Worm (Caenorhabditis elegans) whole organism, early embryonic: Measurements from ENCODE around the gene F59A6.13.

ENCODE experiments used
- ama-1 ChIP-seq: fragments of 150-350 bp; optimal IDR thresholded peaks from 2 replicates; lab custom pipeline; 2014
- flt-1 ChIP-seq: fragments of 200-800 bp; sonication (Bioruptor generic); IDR thresholded peaks from 2 replicates; pipeline ENCODE4 v1.3.6; 2022; ENCODE audit warnings: missing genetic modification characterization, missing compliant biosample characterization

DNA sequence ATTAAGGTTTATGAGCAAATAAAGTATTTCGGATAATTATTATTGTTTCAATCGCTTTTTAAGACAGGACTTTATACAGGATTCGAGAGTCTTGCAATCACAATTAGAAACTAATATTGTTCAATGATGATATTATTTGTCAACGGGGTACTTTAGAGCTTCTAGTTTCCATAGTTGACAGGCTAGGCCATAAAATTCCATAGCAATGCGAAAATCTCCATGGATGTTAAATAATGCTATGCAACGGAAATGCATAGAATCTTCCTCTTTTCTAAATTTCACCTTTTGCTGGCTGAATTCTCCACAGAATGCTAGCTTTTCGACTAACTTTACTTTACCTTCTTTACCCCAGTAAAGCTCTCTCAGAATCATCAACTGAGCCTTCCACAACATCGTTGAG lies 14.6 kb upstream of the F59A6.13 start, which contains the start of gene F59A6.3:
- TF ChIP-seq flt-1 (GFP tag; lab: Robert Waterston, UW) (no peak), ama-1 (lab: Kevin White, UChicago) (no peak)
